Worm (Caenorhabditis elegans): ENCODE measurements around the gene sqv-3.

ce11 chrIII:9826005-9826404 is 45.9 kb upstream of the sqv-3 start:
- TF ChIP-seq him-1 (tag; optimal IDR thresholded peaks at IDR 0.05) (no peak), dao-5 (tag; optimal IDR thresholded peaks at IDR 0.05) (no peak), W03F9.2 (tag; optimal IDR thresholded peaks at IDR 0.05) (no peak)
